Worm (Caenorhabditis elegans) whole organism, mixed stage, embryonic: ENCODE measurements around the gene ncap-1.

Experiments used
- M03D4.4 ChIP-seq: sonication (generic microtip); optimal IDR thresholded peaks from 2 replicates; lab custom pipeline; 2017; ENCODE audit warnings: mild to moderate bottlenecking, missing genetic modification characterization, missing compliant biosample characterization
- bed-3 ChIP-seq: fragments of 200-800 bp; sonication (Bioruptor generic); optimal IDR thresholded peaks from 3 replicates; lab custom pipeline; 2018; ENCODE audit warnings: mild to moderate bottlenecking, missing genetic modification characterization, moderate library complexity, missing compliant biosample characterization
- blmp-1 ChIP-seq: fragments of 150-350 bp; optimal IDR thresholded peaks from 2 replicates; lab custom pipeline; 2014; ENCODE audit warnings: missing biosample characterization, missing genetic modification characterization
- ceh-39 ChIP-seq: fragments of 150-350 bp; optimal IDR thresholded peaks from 2 replicates; lab custom pipeline; 2014; ENCODE audit warnings: missing biosample characterization, missing genetic modification characterization
- cnd-1 ChIP-seq: fragments of 200-800 bp; sonication (Bioruptor generic); optimal IDR thresholded peaks from 2 replicates; lab custom pipeline; 2018; ENCODE audit warnings: mild to moderate bottlenecking, missing genetic modification characterization, missing compliant biosample characterization
- drap-1 ChIP-seq: fragments of 200-800 bp; sonication (Bioruptor generic); optimal IDR thresholded peaks from 3 replicates; lab custom pipeline; 2018; ENCODE audit warnings: mild to moderate bottlenecking, missing genetic modification characterization, missing compliant biosample characterization
- elt-3 ChIP-seq: fragments of 150-350 bp; optimal IDR thresholded peaks from 2 replicates; lab custom pipeline; 2014; ENCODE audit warnings: missing biosample characterization, missing genetic modification characterization
- flh-1 ChIP-seq: fragments of 200-800 bp; sonication (Bioruptor generic); optimal IDR thresholded peaks from 2 replicates; lab custom pipeline; 2018; ENCODE audit warnings: mild to moderate bottlenecking, missing genetic modification characterization, moderate library complexity, missing compliant biosample characterization
- hlh-1 ChIP-seq: fragments of 150-350 bp; optimal IDR thresholded peaks from 2 replicates; lab custom pipeline; 2014; ENCODE audit warnings: missing biosample characterization, missing genetic modification reagents, missing genetic modification characterization
- lin-13 ChIP-seq: fragments of 150-350 bp; optimal IDR thresholded peaks from 2 replicates; lab custom pipeline; 2014; ENCODE audit warnings: missing biosample characterization, missing genetic modification characterization
- lin-32 ChIP-seq: fragments of 200-800 bp; sonication (Bioruptor generic); optimal IDR thresholded peaks from 2 replicates; lab custom pipeline; 2018; ENCODE audit warnings: mild to moderate bottlenecking, missing genetic modification characterization, missing compliant biosample characterization
- lsy-2 ChIP-seq: fragments of 150-350 bp; optimal IDR thresholded peaks from 2 replicates; lab custom pipeline; 2014; ENCODE audit warnings: missing biosample characterization, missing genetic modification characterization
- mab-5 ChIP-seq: fragments of 150-350 bp; optimal IDR thresholded peaks from 2 replicates; lab custom pipeline; 2014; ENCODE audit warnings: missing biosample characterization, missing genetic modification characterization
- mep-1 ChIP-seq: fragments of 150-350 bp; optimal IDR thresholded peaks from 2 replicates; lab custom pipeline; 2017; ENCODE audit warnings: missing biosample characterization, missing genetic modification reagents, missing genetic modification characterization, inconsistent platforms
- mls-2 ChIP-seq: sonication (generic microtip); optimal IDR thresholded peaks from 2 replicates; lab custom pipeline; 2016; ENCODE audit warnings: mild to moderate bottlenecking, missing genetic modification characterization, moderate library complexity, missing compliant biosample characterization
- nhr-12 ChIP-seq: fragments of 150-350 bp; optimal IDR thresholded peaks from 2 replicates; lab custom pipeline; 2014; ENCODE audit warnings: missing biosample characterization, missing genetic modification characterization
- nhr-237 ChIP-seq: fragments of 150-350 bp; optimal IDR thresholded peaks from 2 replicates; lab custom pipeline; 2014; ENCODE audit warnings: missing biosample characterization, missing genetic modification characterization
- nhr-28 ChIP-seq: fragments of 150-350 bp; optimal IDR thresholded peaks from 2 replicates; lab custom pipeline; 2014; ENCODE audit warnings: missing biosample characterization, missing genetic modification characterization
- nhr-76 ChIP-seq: sonication (generic microtip); optimal IDR thresholded peaks from 2 replicates; lab custom pipeline; 2017; ENCODE audit warnings: missing biosample characterization, missing genetic modification characterization
- pha-4 ChIP-seq: fragments of 150-350 bp; optimal IDR thresholded peaks from 2 replicates; lab custom pipeline; 2018; ENCODE audit warnings: missing biosample characterization, missing genetic modification reagents, missing genetic modification characterization
- sem-2 ChIP-seq: fragments of 200-800 bp; sonication (Bioruptor generic); optimal IDR thresholded peaks from 2 replicates; lab custom pipeline; 2018; ENCODE audit warnings: mild to moderate bottlenecking, missing genetic modification characterization, missing compliant biosample characterization
- snpc-4 ChIP-seq: fragments of 150-350 bp; optimal IDR thresholded peaks from 2 replicates; lab custom pipeline; 2014; ENCODE audit warnings: missing biosample characterization, missing genetic modification characterization
- sptf-1 ChIP-seq: sonication (generic microtip); optimal IDR thresholded peaks from 2 replicates; lab custom pipeline; 2017; ENCODE audit warnings: mild to moderate bottlenecking, missing genetic modification characterization, moderate library complexity, missing compliant biosample characterization
- tbx-8 ChIP-seq: fragments of 200-800 bp; sonication (Bioruptor generic); optimal IDR thresholded peaks from 2 replicates; lab custom pipeline; 2018; ENCODE audit warnings: mild to moderate bottlenecking, missing genetic modification characterization, moderate library complexity, missing compliant biosample characterization
- unc-120 ChIP-seq: sonication (generic microtip); optimal IDR thresholded peaks from 2 replicates; lab custom pipeline; 2017; ENCODE audit warnings: missing genetic modification characterization, missing compliant biosample characterization; ENCODE audit not compliant: poor library complexity, severe bottlenecking
- unc-62 ChIP-seq: fragments of 150-350 bp; optimal IDR thresholded peaks from 2 replicates; lab custom pipeline; 2014; ENCODE audit warnings: missing biosample characterization, missing genetic modification reagents, missing genetic modification characterization
- zip-8 ChIP-seq: fragments of 150-350 bp; optimal IDR thresholded peaks from 2 replicates; lab custom pipeline; 2014; ENCODE audit warnings: missing biosample characterization, missing genetic modification characterization
- ztf-11 ChIP-seq: fragments of 150-350 bp; optimal IDR thresholded peaks from 2 replicates; lab custom pipeline; 2014; ENCODE audit warnings: missing biosample characterization, missing genetic modification characterization

ncap-1 gene

DNA sequence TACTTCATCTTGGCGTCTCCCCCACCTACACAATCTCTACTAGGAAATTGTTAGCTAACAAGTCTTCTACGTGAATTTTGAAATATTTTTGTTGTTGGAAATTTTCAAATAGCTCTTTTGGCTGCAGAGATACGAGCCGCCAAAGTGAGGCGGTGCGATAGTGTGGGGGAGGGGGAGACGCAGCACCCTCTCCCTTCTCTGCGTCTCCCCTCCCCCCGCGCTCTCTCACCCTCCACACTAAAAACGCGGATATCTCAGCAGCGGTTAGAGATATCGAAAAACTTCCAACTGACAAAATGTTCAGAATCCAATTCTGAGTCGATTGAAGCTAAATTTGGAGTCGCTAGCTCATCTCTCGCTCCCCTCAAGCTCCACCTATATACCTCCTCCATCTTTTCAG, 5.9 kb upstream of the ncap-1 start:
- TF ChIP-seq hlh-1 (tag; lab: Kevin White, UChicago) (no peak), cnd-1 (tag; lab: Kevin White, UChicago) (no peak), sptf-1 (tag; lab: Kevin White, UChicago) (no peak), nhr-28 (tag; lab: Kevin White, UChicago) (no peak), flh-1 (GFP tag; lab: Kevin White, UChicago) (no peak), pha-4 (tag; lab: Kevin White, UChicago) (no peak), snpc-4 (tag; lab: Kevin White, UChicago) (no peak)
- TF ChIP-seq, all 35 proteins: peak for 0

DNA sequence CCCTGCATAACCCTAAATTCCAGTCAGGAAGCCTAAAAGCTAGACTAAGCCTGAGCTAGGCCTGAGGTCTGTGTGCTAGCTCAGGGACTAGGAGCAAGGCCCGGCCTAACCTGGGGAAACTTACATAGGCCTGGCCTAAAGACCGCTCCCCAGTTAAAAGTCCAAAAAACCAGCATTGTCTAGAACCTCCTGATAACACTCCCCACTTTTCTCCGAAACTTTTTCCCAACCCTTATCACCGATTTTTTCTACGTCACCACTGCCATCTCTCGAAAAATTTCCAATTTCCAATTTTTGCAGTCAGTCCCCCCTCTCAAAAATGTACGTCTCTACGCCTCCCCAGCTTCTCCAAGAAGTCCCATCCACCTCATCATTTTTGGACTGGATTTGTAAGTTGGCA, 4.5 kb upstream of the ncap-1 start, which contains the start of gene ZK355.2:
Gene ZK355.2 (plus strand): TSS at position 301 of the 400 bp plus-strand sequence.
- no peak for TF ChIP-seq hlh-1 (tag; lab: Kevin White, UChicago)
- no peak for TF ChIP-seq cnd-1 (tag; lab: Kevin White, UChicago)
- TF ChIP-seq mep-1 (tag; lab: Kevin White, UChicago) = no peak
- no peak for TF ChIP-seq unc-62 (GFP tag; lab: Kevin White, UChicago)
- TF ChIP-seq ztf-11 (tag; lab: Kevin White, UChicago) = no peak
- no peak for TF ChIP-seq ceh-39
- TF ChIP-seq bed-3 = no peak
- no peak for TF ChIP-seq mls-2 (tag; lab: Kevin White, UChicago)
- TF ChIP-seq lin-32 (GFP tag; lab: Kevin White, UChicago) = no peak
- no peak for TF ChIP-seq M03D4.4 (tag; lab: Kevin White, UChicago)
- no peak for TF ChIP-seq drap-1 (GFP tag; lab: Kevin White, UChicago)
- no peak for TF ChIP-seq nhr-28 (tag; lab: Kevin White, UChicago)
- TF ChIP-seq blmp-1 (tag; lab: Kevin White, UChicago) = no peak
- no peak for TF ChIP-seq nhr-12 (tag; lab: Kevin White, UChicago)
- TF ChIP-seq nhr-76 (tag; lab: Kevin White, UChicago) = no peak

DNA sequence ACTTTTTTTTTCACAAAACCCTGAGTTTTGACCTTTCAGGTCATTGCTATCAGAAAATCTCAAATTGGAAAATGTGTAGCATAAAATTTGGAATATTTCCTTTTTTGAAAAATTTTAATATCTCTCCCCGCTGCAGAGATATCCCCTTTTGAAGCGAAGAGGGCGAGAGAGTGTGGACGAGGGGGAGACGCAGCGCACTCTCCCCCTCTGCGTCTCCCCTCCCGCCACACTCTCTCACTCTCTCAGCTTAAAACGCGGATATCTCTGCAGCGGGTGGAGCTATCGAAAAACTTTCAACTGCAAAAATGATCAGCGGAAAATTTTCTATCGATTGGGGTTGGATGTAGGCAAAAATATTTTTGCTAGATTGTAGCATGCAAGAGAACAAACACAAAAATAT, 3.7 kb upstream of the ncap-1 start:
- TF ChIP-seq blmp-1 (tag; lab: Kevin White, UChicago) (no peak), snpc-4 (tag; lab: Kevin White, UChicago) (no peak), flh-1 (GFP tag; lab: Kevin White, UChicago) (no peak), nhr-12 (tag; lab: Kevin White, UChicago) (no peak), nhr-237 (tag; lab: Kevin White, UChicago) (no peak), mab-5 (tag; lab: Kevin White, UChicago) (no peak), elt-3 (no peak), nhr-76 (tag; lab: Kevin White, UChicago) (no peak), lin-13 (no peak), cnd-1 (tag; lab: Kevin White, UChicago) (no peak), zip-8 (tag; lab: Kevin White, UChicago) (no peak)

DNA sequence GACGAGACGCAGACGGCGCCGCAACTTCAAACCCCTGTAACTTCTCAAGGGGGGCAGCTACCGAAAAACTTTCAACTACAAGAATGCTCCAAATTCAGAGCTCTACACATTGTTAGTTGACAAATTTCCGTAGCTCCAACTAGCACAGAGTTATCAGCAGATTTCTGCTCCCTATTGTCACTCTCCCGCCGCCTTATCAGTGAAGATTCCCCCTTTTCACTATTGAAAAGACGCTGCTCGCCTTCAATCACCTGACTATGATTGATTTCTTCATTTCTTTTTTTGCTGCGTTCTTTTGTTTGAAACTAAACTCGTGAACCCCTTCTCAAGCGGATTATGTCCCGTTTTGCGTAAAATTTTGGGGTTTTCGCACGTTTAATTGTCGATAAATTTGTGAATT, 3.2 kb upstream of the ncap-1 start:
- TF ChIP-seq lin-32 (GFP tag; lab: Kevin White, UChicago) = no peak
- no peak for TF ChIP-seq pha-4 (tag; lab: Kevin White, UChicago)
- no peak for TF ChIP-seq unc-120 (tag; lab: Kevin White, UChicago)
- TF ChIP-seq lsy-2 (tag; lab: Kevin White, UChicago) = no peak
- no peak for TF ChIP-seq mep-1 (tag; lab: Kevin White, UChicago)
- no peak for TF ChIP-seq nhr-237 (tag; lab: Kevin White, UChicago)
- TF ChIP-seq M03D4.4 (tag; lab: Kevin White, UChicago) = no peak
- TF ChIP-seq nhr-12 (tag; lab: Kevin White, UChicago) = no peak
- TF ChIP-seq mab-5 (tag; lab: Kevin White, UChicago) = no peak
- TF ChIP-seq sem-2 = no peak
- no peak for TF ChIP-seq lin-13
- TF ChIP-seq, all 35 proteins: peak for 0

DNA sequence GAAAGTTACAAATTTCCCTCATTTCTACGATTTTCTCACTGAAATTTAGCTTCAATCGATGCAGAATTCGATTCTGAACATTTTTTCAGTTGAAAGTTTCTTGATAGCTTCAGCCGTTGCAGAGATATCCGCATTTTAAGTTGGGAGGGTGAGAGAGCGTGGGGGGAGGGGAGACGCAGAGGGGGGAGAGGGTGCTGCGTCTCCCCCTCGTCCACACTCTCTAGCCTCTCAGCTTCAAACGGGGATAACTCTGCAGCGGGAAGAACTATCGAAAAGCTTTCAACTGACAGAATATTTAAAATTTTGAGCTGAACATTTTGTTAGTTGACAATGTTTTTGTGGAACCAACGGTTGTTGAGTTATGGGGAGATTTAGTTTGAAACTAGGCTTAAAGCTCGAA, 2.7 kb upstream of the ncap-1 start:
- TF ChIP-seq unc-120 (tag; lab: Kevin White, UChicago) (no peak), tbx-8 (no peak), elt-3 (no peak), nhr-28 (tag; lab: Kevin White, UChicago) (no peak), bed-3 (no peak)

DNA sequence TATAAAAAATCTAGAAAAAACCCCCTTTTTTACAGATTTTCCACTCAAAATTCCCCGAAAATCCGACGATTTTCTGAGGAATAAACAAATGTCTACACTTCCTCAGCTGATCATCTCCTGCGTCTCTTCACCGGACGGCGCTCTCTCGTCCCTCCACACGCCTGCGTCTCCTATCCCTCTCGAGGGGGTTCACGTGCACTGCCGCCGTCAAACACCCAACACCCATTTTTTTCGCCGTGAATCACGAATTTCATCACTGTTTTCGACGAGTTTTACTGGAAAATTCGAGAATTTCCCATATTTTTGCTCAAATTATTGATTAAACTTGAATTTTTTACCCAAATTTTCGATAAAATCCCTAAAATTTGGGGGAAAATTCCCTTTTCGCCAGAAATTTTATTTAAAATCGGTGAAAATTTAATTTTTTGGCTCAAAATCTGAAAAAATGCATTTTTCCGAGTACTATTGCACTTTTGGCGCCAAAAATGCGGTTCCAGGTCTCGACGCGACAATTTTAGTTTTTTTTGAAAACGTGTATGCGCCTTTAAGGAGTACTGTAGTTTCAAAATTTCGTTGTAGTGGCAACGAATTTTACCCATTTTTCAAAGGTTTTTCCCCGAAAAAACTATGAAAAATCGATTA, 1.8 kb upstream of the ncap-1 start:
- TF ChIP-seq pha-4 (tag; lab: Kevin White, UChicago) (peak; percentile 22), hlh-1 (tag; lab: Kevin White, UChicago) (no peak)
